In genomic region chrX:11495474-11495873, dm6 we compare ENCODE assay signal across 4 fruit fly cellular contexts.
A peak's percentile ranks its signal among the peaks of the same experiment; 100 is the strongest.
TF ChIP-seq lines count a peak whose summit lies in the region.

No protein-coding gene starts in this region.

- TF ChIP-seq CTCF in whole organism, embryonic (GFP tag; optimal IDR thresholded peaks at IDR 0.05; lab: Kevin White, UChicago): no peak

TF ChIP-seq in whole organism, adult, 20 proteins besides CTCF, POLR2A, EP300 and RAD21:
- TF ChIP-seq kay (GFP tag; lab: Kevin White, UChicago; ENCODE audit: borderline replicate concordance) (peak; percentile 32), CG5204 (GFP tag; optimal IDR thresholded peaks at IDR 0.05; lab: Kevin White, UChicago) (no peak)

TF ChIP-seq in whole organism, embryonic, 481 proteins besides CTCF, POLR2A, EP300 and RAD21:
- TF ChIP-seq ATbp (GFP tag; optimal IDR thresholded peaks at IDR 0.05; lab: Kevin White, UChicago) (no peak), CG10543 (GFP tag; optimal IDR thresholded peaks at IDR 0.05; lab: Kevin White, UChicago) (peak; percentile 4), CG14050 (GFP tag; IDR thresholded peaks at IDR 0.05; lab: Robert Waterston, UW) (no peak), Dad (GFP tag; optimal IDR thresholded peaks at IDR 0.05; lab: Kevin White, UChicago) (no peak), lab (GFP tag; optimal IDR thresholded peaks at IDR 0.05; lab: Kevin White, UChicago) (peak; percentile 31), mirr (GFP tag; optimal IDR thresholded peaks at IDR 0.05; lab: Kevin White, UChicago) (peak; percentile 55), CG16779 (GFP tag; IDR thresholded peaks at IDR 0.05; lab: Robert Waterston, UW) (no peak), eve (GFP tag; optimal IDR thresholded peaks at IDR 0.05; lab: Kevin White, UChicago) (peak in 1 of 2 experiments; percentile 12), Spps (tag; optimal IDR thresholded peaks at IDR 0.05; lab: Kevin White, UChicago) (no peak), sr (GFP tag; IDR thresholded peaks at IDR 0.05; lab: Robert Waterston, UW) (no peak), grn (GFP tag; optimal IDR thresholded peaks at IDR 0.05; lab: Kevin White, UChicago) (peak; percentile 36), corto (GFP tag; optimal IDR thresholded peaks at IDR 0.05; lab: Kevin White, UChicago) (no peak), Adf1 (GFP tag; IDR thresholded peaks at IDR 0.05; lab: Robert Waterston, UW) (no peak), sug (tag; optimal IDR thresholded peaks at IDR 0.05; lab: Kevin White, UChicago) (peak; percentile 73), GATAe (GFP tag; conservative IDR thresholded peaks at IDR 0.05; lab: Robert Waterston, UW) (0 out of 2 replicates have a peak, but pooled peaks have one; percentile 18), CG34376 (GFP tag; optimal IDR thresholded peaks at IDR 0.05; lab: Kevin White, UChicago) (peak; percentile 72), CG14441 (GFP tag; IDR thresholded peaks at IDR 0.05; lab: Robert Waterston, UW) (0 out of 2 replicates have a peak, but pooled peaks have one; percentile 21), exex (tag; optimal IDR thresholded peaks at IDR 0.05; lab: Kevin White, UChicago) (peak; percentile 85), cwo (GFP tag; optimal IDR thresholded peaks at IDR 0.05; lab: Kevin White, UChicago) (peak; percentile 12), chinmo (GFP tag; IDR thresholded peaks at IDR 0.05; lab: Robert Waterston, UW; ENCODE audit: partially characterized antibody) (0 out of 4 replicates have a peak, but pooled peaks have one; percentile 45), CG4360 (GFP tag; IDR thresholded peaks at IDR 0.05; lab: Robert Waterston, UW) (0 out of 2 replicates have a peak, but pooled peaks have one; percentile 17), CG30431 (GFP tag; optimal IDR thresholded peaks at IDR 0.05; lab: Kevin White, UChicago) (no peak), dmrt99B (tag; optimal IDR thresholded peaks at IDR 0.05; lab: Kevin White, UChicago) (no peak), crol (GFP tag; IDR thresholded peaks at IDR 0.05; lab: Robert Waterston, UW) (peak; percentile 10; the same call in 1 of the 2 replicates), CG9817 (tag; optimal IDR thresholded peaks at IDR 0.05; lab: Kevin White, UChicago) (no peak), sd (tag; optimal IDR thresholded peaks at IDR 0.05; lab: Kevin White, UChicago) (peak; percentile 58), CG2199 (GFP tag; IDR thresholded peaks at IDR 0.05; lab: Robert Waterston, UW) (peak; percentile 24; the same call in 1 of the 3 replicates), Pdp1 (GFP tag; optimal IDR thresholded peaks at IDR 0.05; lab: Kevin White, UChicago) (peak in 1 of 2 experiments; percentile 69)

TF ChIP-seq in whole organism, prepupa, 60 proteins besides CTCF, POLR2A, EP300 and RAD21:
- no peak for TF ChIP-seq CG10631 (GFP tag; optimal IDR thresholded peaks at IDR 0.05; lab: Kevin White, UChicago)
- no peak for TF ChIP-seq Hr38 (GFP tag; optimal IDR thresholded peaks at IDR 0.05; lab: Kevin White, UChicago)
- no peak for TF ChIP-seq Blimp-1 (GFP tag; optimal IDR thresholded peaks at IDR 0.05; lab: Kevin White, UChicago)
- TF ChIP-seq CG6854 (GFP tag; optimal IDR thresholded peaks at IDR 0.05; lab: Kevin White, UChicago): no peak
- no peak for TF ChIP-seq CG34406 (GFP tag; optimal IDR thresholded peaks at IDR 0.05; lab: Kevin White, UChicago)
- TF ChIP-seq vri (GFP tag; optimal IDR thresholded peaks at IDR 0.05; lab: Kevin White, UChicago): peak; percentile 80
- no peak for TF ChIP-seq CG8119 (GFP tag; IDR thresholded peaks at IDR 0.05; lab: Robert Waterston, UW)
- TF ChIP-seq CG11294 (GFP tag; IDR thresholded peaks at IDR 0.05; lab: Robert Waterston, UW): no peak

TF ChIP-seq in whole organism, wandering third instar larva, 38 proteins besides CTCF, POLR2A, EP300 and RAD21:
- peak; percentile 13 for TF ChIP-seq sage (GFP tag; optimal IDR thresholded peaks at IDR 0.05; lab: Kevin White, UChicago)
- TF ChIP-seq CrebA (GFP tag; optimal IDR thresholded peaks at IDR 0.05; lab: Kevin White, UChicago; ENCODE audit: borderline replicate concordance): peak; percentile 7
- TF ChIP-seq foxo (GFP tag; optimal IDR thresholded peaks at IDR 0.05; lab: Kevin White, UChicago): no peak
- peak; percentile 43 for TF ChIP-seq Rel (GFP tag; optimal IDR thresholded peaks at IDR 0.05; lab: Kevin White, UChicago)
- TF ChIP-seq Rel (tag; optimal IDR thresholded peaks at IDR 0.05; lab: Kevin White, UChicago): peak; percentile 95
- TF ChIP-seq rgr (GFP tag; optimal IDR thresholded peaks at IDR 0.05; lab: Kevin White, UChicago): peak; percentile 18
